Fruit fly (Drosophila melanogaster) whole organism, embryonic: ENCODE data around the gene CG8564.

Experiments
- Antp ChIP-seq: fragments of 200-800 bp; sonication (Bioruptor generic); optimal IDR thresholded peaks from 3 replicates; lab custom pipeline; 2016; ENCODE audit warnings: missing biosample characterization, missing genetic modification characterization
- Atf6 ChIP-seq: fragments of 200-800 bp; sonication (Bioruptor generic); IDR thresholded peaks from 2 replicates; pipeline ENCODE4 v1.3.6; 2022; ENCODE audit warnings: missing biosample characterization, missing genetic modification characterization
- BtbVII ChIP-seq: fragments of 200-800 bp; sonication (Bioruptor generic); optimal IDR thresholded peaks from 3 replicates; lab custom pipeline; 2017; ENCODE audit warnings: missing biosample characterization, mild to moderate bottlenecking, missing genetic modification characterization
- CG10147 ChIP-seq: fragments of 200-800 bp; sonication (Bioruptor generic); optimal IDR thresholded peaks from 2 replicates; lab custom pipeline; 2019; ENCODE audit warnings: missing biosample characterization, mild to moderate bottlenecking, missing genetic modification characterization, moderate library complexity
- CG11247 ChIP-seq: fragments of 200-800 bp; sonication (Bioruptor generic); IDR thresholded peaks from 2 replicates; pipeline ENCODE4 v1.3.6; 2022; ENCODE audit warnings: missing biosample characterization, missing genetic modification characterization
- CG13296 ChIP-seq: fragments of 200-800 bp; sonication (Bioruptor generic); optimal IDR thresholded peaks from 3 replicates; lab custom pipeline; 2018; ENCODE audit warnings: missing biosample characterization, mild to moderate bottlenecking, missing genetic modification characterization
- CG13775 ChIP-seq: fragments of 200-800 bp; sonication (Bioruptor generic); optimal IDR thresholded peaks from 3 replicates; lab custom pipeline; 2017; ENCODE audit warnings: missing biosample characterization, mild to moderate bottlenecking, missing genetic modification characterization
- CG14965 ChIP-seq: fragments of 200-800 bp; sonication (Bioruptor generic); optimal IDR thresholded peaks from 2 replicates; lab custom pipeline; 2016; ENCODE audit warnings: missing biosample characterization, missing genetic modification characterization, borderline replicate concordance
- CG15479 ChIP-seq: fragments of 200-800 bp; sonication (Bioruptor generic); optimal IDR thresholded peaks from 3 replicates; lab custom pipeline; 2019; ENCODE audit warnings: missing biosample characterization, mild to moderate bottlenecking, missing genetic modification characterization, moderate library complexity
- CG15601 ChIP-seq: fragments of 200-800 bp; sonication (Bioruptor generic); optimal IDR thresholded peaks from 3 replicates; lab custom pipeline; 2019; ENCODE audit warnings: missing biosample characterization, mild to moderate bottlenecking, missing genetic modification characterization, moderate library complexity
- CG1602 ChIP-seq: fragments of 200-800 bp; sonication (Bioruptor generic); optimal IDR thresholded peaks from 3 replicates; lab custom pipeline; 2016; ENCODE audit warnings: missing biosample characterization, missing genetic modification characterization
- CG1603 ChIP-seq: fragments of 200-800 bp; sonication (Bioruptor generic); optimal IDR thresholded peaks from 2 replicates; lab custom pipeline; 2019; ENCODE audit warnings: missing biosample characterization, mild to moderate bottlenecking, missing genetic modification characterization, moderate library complexity
- CG1647 ChIP-seq: fragments of 200-800 bp; sonication (Bioruptor generic); optimal IDR thresholded peaks from 3 replicates; lab custom pipeline; 2016; ENCODE audit warnings: missing biosample characterization, missing genetic modification characterization
- CG16813 ChIP-seq: fragments of 200-800 bp; sonication (Bioruptor generic); IDR thresholded peaks from 3 replicates; pipeline ENCODE4 v1.3.6; 2022; ENCODE audit warnings: missing biosample characterization, missing genetic modification characterization; ENCODE audit not compliant: partially characterized antibody
- CG16815 ChIP-seq: fragments of 200-800 bp; sonication (Bioruptor generic); optimal IDR thresholded peaks from 3 replicates; lab custom pipeline; 2017; ENCODE audit warnings: missing biosample characterization, mild to moderate bottlenecking, missing genetic modification characterization
- CG2116 ChIP-seq: fragments of 200-800 bp; sonication (Bioruptor generic); optimal IDR thresholded peaks from 3 replicates; lab custom pipeline; 2018; ENCODE audit warnings: missing biosample characterization, mild to moderate bottlenecking, missing genetic modification characterization
- CG30431 ChIP-seq: fragments of 200-800 bp; sonication (Bioruptor generic); optimal IDR thresholded peaks from 2 replicates; lab custom pipeline; 2017; ENCODE audit warnings: missing biosample characterization, missing genetic modification characterization
- CG31224 ChIP-seq: fragments of 200-800 bp; sonication (Bioruptor generic); IDR thresholded peaks from 2 replicates; pipeline ENCODE4 v1.3.6; 2022; ENCODE audit warnings: missing biosample characterization, missing genetic modification characterization
- CG31388 ChIP-seq: fragments of 200-800 bp; sonication (Bioruptor generic); optimal IDR thresholded peaks from 2 replicates; lab custom pipeline; 2016; ENCODE audit warnings: missing biosample characterization, missing genetic modification characterization
- CG34422 ChIP-seq: fragments of 200-800 bp; sonication (Bioruptor generic); IDR thresholded peaks from 3 replicates; pipeline ENCODE4 v1.3.6; 2022; ENCODE audit warnings: missing biosample characterization, missing genetic modification characterization
- CG7839 ChIP-seq: fragments of 200-800 bp; sonication (Bioruptor generic); optimal IDR thresholded peaks from 3 replicates; lab custom pipeline; 2018; ENCODE audit warnings: missing biosample characterization, mild to moderate bottlenecking, missing genetic modification characterization, moderate library complexity
- CG7963 ChIP-seq: fragments of 200-800 bp; sonication (Bioruptor generic); IDR thresholded peaks from 3 replicates; pipeline ENCODE4 v1.3.6; 2022; ENCODE audit warnings: missing biosample characterization, missing genetic modification characterization; ENCODE audit not compliant: partially characterized antibody
- CG9437 ChIP-seq: fragments of 200-800 bp; sonication (Bioruptor generic); optimal IDR thresholded peaks from 2 replicates; lab custom pipeline; 2018; ENCODE audit warnings: missing biosample characterization, mild to moderate bottlenecking, missing genetic modification characterization
- CG9797 ChIP-seq: fragments of 200-800 bp; sonication (Bioruptor generic); optimal IDR thresholded peaks from 3 replicates; lab custom pipeline; 2018; ENCODE audit warnings: missing biosample characterization, mild to moderate bottlenecking, missing genetic modification characterization
- Doc2 ChIP-seq: fragments of 200-800 bp; sonication (Bioruptor generic); IDR thresholded peaks from 2 replicates; pipeline ENCODE4 v1.3.6; 2022; ENCODE audit warnings: missing biosample characterization, missing genetic modification characterization
- MESR4 ChIP-seq: fragments of 200-800 bp; sonication (Bioruptor generic); optimal IDR thresholded peaks from 2 replicates; lab custom pipeline; 2018; ENCODE audit warnings: missing biosample characterization, mild to moderate bottlenecking, missing genetic modification characterization, moderate library complexity
- Mes4 ChIP-seq: fragments of 200-800 bp; sonication (Bioruptor generic); optimal IDR thresholded peaks from 2 replicates; lab custom pipeline; 2016; ENCODE audit warnings: missing biosample characterization, missing genetic modification characterization
- ac ChIP-seq: fragments of 200-800 bp; sonication (Bioruptor generic); optimal IDR thresholded peaks from 3 replicates; lab custom pipeline; 2017; ENCODE audit warnings: missing biosample characterization, mild to moderate bottlenecking, missing genetic modification characterization
- ap ChIP-seq: fragments of 200-800 bp; sonication (Bioruptor generic); IDR thresholded peaks from 2 replicates; pipeline ENCODE4 v1.3.6; 2022; ENCODE audit warnings: missing biosample characterization, missing genetic modification characterization
- ash1 ChIP-seq: fragments of 200-800 bp; sonication (Bioruptor generic); optimal IDR thresholded peaks from 2 replicates; lab custom pipeline; 2018; ENCODE audit warnings: missing biosample characterization, mild to moderate bottlenecking, missing genetic modification characterization
- bigmax ChIP-seq: fragments of 200-800 bp; sonication (Bioruptor generic); optimal IDR thresholded peaks from 2 replicates; lab custom pipeline; 2018; ENCODE audit warnings: missing biosample characterization, mild to moderate bottlenecking, missing genetic modification characterization
- bowl ChIP-seq: fragments of 200-800 bp; sonication (Bioruptor generic); IDR thresholded peaks from 2 replicates; pipeline ENCODE4 v1.3.6; 2022; ENCODE audit warnings: missing biosample characterization, missing genetic modification characterization
- cad ChIP-seq: fragments of >200 bp; optimal IDR thresholded peaks from 2 replicates; lab custom pipeline; 2017; ENCODE audit warnings: missing biosample characterization, missing genetic modification characterization
- crc ChIP-seq: fragments of 200-800 bp; sonication (Bioruptor generic); optimal IDR thresholded peaks from 2 replicates; lab custom pipeline; 2016; ENCODE audit warnings: missing biosample characterization, missing genetic modification characterization
- danr ChIP-seq: fragments of 200-800 bp; sonication (Bioruptor generic); IDR thresholded peaks from 2 replicates; pipeline ENCODE4 v1.3.6; 2022; ENCODE audit warnings: missing biosample characterization, missing genetic modification characterization
- dm ChIP-seq: fragments of 200-800 bp; sonication (Bioruptor generic); optimal IDR thresholded peaks from 3 replicates; lab custom pipeline; 2016; ENCODE audit warnings: missing biosample characterization, missing genetic modification characterization
- gce ChIP-seq: fragments of 200-800 bp; sonication (Bioruptor generic); IDR thresholded peaks from 3 replicates; pipeline ENCODE4 v1.3.6; 2022; ENCODE audit warnings: missing biosample characterization, missing genetic modification characterization
- kah ChIP-seq: fragments of 200-800 bp; sonication (Bioruptor generic); optimal IDR thresholded peaks from 2 replicates; lab custom pipeline; 2018; ENCODE audit warnings: missing biosample characterization, mild to moderate bottlenecking, missing genetic modification characterization
- kni ChIP-seq: fragments of 200-800 bp; sonication (Bioruptor generic); optimal IDR thresholded peaks from 3 replicates; lab custom pipeline; 2017; ENCODE audit warnings: mild to moderate bottlenecking, missing biosample characterization, missing genetic modification reagents, missing genetic modification characterization
- lbe ChIP-seq: fragments of 200-800 bp; sonication (Bioruptor generic); optimal IDR thresholded peaks from 2 replicates; lab custom pipeline; 2016; ENCODE audit warnings: missing biosample characterization, mild to moderate bottlenecking, missing genetic modification characterization
- lola ChIP-seq, 3 experiments: fragments of >200 bp in 2 of 3; fragments of 200-800 bp in 1 of 3; sonication (Bioruptor generic) in 1 of 3; optimal IDR thresholded peaks; 2 replicates each; lab custom pipeline; 2017 to 2019; ENCODE audit warnings: missing biosample characterization in 3 of 3, missing genetic modification characterization in 3 of 3, mild to moderate bottlenecking in 1 of 3, moderate library complexity in 1 of 3
- maf-S ChIP-seq: fragments of 200-800 bp; sonication (Bioruptor generic); optimal IDR thresholded peaks from 2 replicates; lab custom pipeline; 2016; ENCODE audit warnings: missing biosample characterization, missing genetic modification characterization
- nerfin-1 ChIP-seq: fragments of 200-800 bp; sonication (Bioruptor generic); optimal IDR thresholded peaks from 3 replicates; lab custom pipeline; 2019; ENCODE audit warnings: missing biosample characterization, mild to moderate bottlenecking, missing genetic modification characterization, moderate library complexity
- nmo ChIP-seq: fragments of 200-800 bp; sonication (Bioruptor generic); optimal IDR thresholded peaks from 2 replicates; lab custom pipeline; 2018; ENCODE audit warnings: missing biosample characterization, mild to moderate bottlenecking, missing genetic modification characterization, moderate library complexity
- phol ChIP-seq: fragments of 200-800 bp; sonication (Bioruptor generic); optimal IDR thresholded peaks from 3 replicates; lab custom pipeline; 2018; ENCODE audit warnings: missing biosample characterization, mild to moderate bottlenecking, missing genetic modification characterization, moderate library complexity
- sd ChIP-seq: fragments of 200-800 bp; sonication (Bioruptor generic); optimal IDR thresholded peaks from 3 replicates; lab custom pipeline; 2018; ENCODE audit warnings: missing biosample characterization, mild to moderate bottlenecking, missing genetic modification characterization, moderate library complexity
- sens ChIP-seq: fragments of 200-800 bp; sonication (Bioruptor generic); peaks from one replicate; lab custom pipeline; 2016; ENCODE audit warnings: missing biosample characterization, missing genetic modification characterization
- sna ChIP-seq: fragments of 200-800 bp; sonication (Bioruptor generic); IDR thresholded peaks from 2 replicates; pipeline ENCODE4 v1.3.6; 2022; ENCODE audit warnings: missing biosample characterization, missing genetic modification characterization; ENCODE audit not compliant: partially characterized antibody
- sug ChIP-seq: fragments of 200-800 bp; optimal IDR thresholded peaks from 2 replicates; lab custom pipeline; 2019; ENCODE audit warnings: missing biosample characterization, mild to moderate bottlenecking, missing genetic modification characterization, moderate library complexity
- tll ChIP-seq, 2 experiments: fragments of 200-800 bp in 1 of 2; fragments of >200 bp in 1 of 2; sonication (Bioruptor generic) in 1 of 2; optimal IDR thresholded peaks; 2 replicates each; lab custom pipeline; 2017 to 2019; ENCODE audit warnings: missing biosample characterization in 2 of 2, missing genetic modification characterization in 2 of 2, mild to moderate bottlenecking in 1 of 2, moderate library complexity in 1 of 2

Gene CG8564

DNA sequence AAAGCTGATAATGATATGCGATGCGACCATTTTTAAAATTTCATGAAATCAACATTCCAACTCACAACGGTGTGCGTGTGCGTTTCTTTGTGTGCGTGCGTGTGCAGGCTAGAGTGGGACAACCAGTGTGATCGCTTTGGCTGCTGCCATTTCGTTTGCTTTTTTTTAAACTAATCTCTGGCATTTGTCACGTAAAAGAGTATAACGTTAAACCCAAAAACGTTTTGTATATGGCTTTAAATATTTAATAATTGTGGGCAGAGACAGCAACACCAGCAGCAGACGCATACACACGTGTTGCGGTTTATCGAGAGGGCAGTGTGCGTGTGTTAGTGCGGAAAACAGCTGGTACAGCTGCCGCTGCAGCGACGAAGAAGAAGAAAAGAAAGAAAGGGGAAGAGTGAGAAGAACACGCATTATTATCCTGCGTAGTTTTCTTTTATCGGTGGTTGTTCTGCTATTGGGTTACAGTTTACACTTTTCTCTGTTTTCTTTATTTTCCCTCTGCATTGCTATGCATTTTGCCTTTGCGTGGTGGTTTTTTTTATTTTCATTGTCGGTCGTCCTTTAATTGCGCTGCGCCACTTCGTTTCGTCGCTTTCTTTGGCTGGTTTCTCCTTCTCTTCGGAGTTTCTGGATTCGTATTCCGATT lies 17.4 kb downstream of the CG8564 start (continued):
- peak; percentile 99 for TF ChIP-seq sd (tag; lab: Kevin White, UChicago)
- TF ChIP-seq CG11247 (GFP tag; lab: Robert Waterston, UW): no peak
- TF ChIP-seq BtbVII (GFP tag; lab: Kevin White, UChicago): no peak
- TF ChIP-seq kah (GFP tag; lab: Kevin White, UChicago): peak; percentile 73
- no peak for TF ChIP-seq CG16815
- no peak for TF ChIP-seq Doc2 (GFP tag; lab: Robert Waterston, UW)
- peak; percentile 45 for TF ChIP-seq nmo (GFP tag; lab: Kevin White, UChicago)
- no peak for TF ChIP-seq CG1602
- TF ChIP-seq CG13296 (GFP tag; lab: Kevin White, UChicago): no peak
- TF ChIP-seq CG9797 (GFP tag; lab: Kevin White, UChicago): no peak
- TF ChIP-seq bowl (GFP tag; lab: Robert Waterston, UW): no peak
- TF ChIP-seq CG1647 (GFP tag; lab: Kevin White, UChicago): no peak
- TF ChIP-seq CG31388 (GFP tag; lab: Kevin White, UChicago): no peak
- TF ChIP-seq sna: no peak
- TF ChIP-seq CG2116 (GFP tag; lab: Kevin White, UChicago): peak; percentile 31
- TF ChIP-seq phol (tag; lab: Kevin White, UChicago): peak; percentile 58
- TF ChIP-seq CG34422: peak; percentile 50; the same call in 1 of the 3 replicates
- TF ChIP-seq CG15479 (GFP tag; lab: Kevin White, UChicago): peak; percentile 43
- no peak for TF ChIP-seq bigmax (GFP tag; lab: Kevin White, UChicago)
- no peak for TF ChIP-seq CG10147
- no peak for TF ChIP-seq CG7839 (tag; lab: Kevin White, UChicago)
- peak; percentile 81 for TF ChIP-seq dm (GFP tag; lab: Kevin White, UChicago)
- no peak for TF ChIP-seq cad
- TF ChIP-seq ap (GFP tag; lab: Robert Waterston, UW): no peak
- TF ChIP-seq maf-S: no peak
- no peak for TF ChIP-seq lbe (GFP tag; lab: Kevin White, UChicago)
- TF ChIP-seq CG31224 (GFP tag; lab: Robert Waterston, UW): no peak
- TF ChIP-seq CG16813: no peak
- peak in 1 of 3 experiments; percentile 18 for TF ChIP-seq lola (GFP tag; optimal IDR thresholded peaks at IDR 0.05; lab: Kevin White, UChicago)
- peak; percentile 44 for TF ChIP-seq kni
- TF ChIP-seq sug (tag; lab: Kevin White, UChicago): peak; percentile 1
- TF ChIP-seq crc (GFP tag; lab: Kevin White, UChicago): no peak
- TF ChIP-seq CG7963 (GFP tag; lab: Robert Waterston, UW): no peak
- no peak for TF ChIP-seq danr
- no peak for TF ChIP-seq Antp (GFP tag; lab: Kevin White, UChicago)
- no peak for TF ChIP-seq CG14965
- TF ChIP-seq CG1603: peak; percentile 26
- no peak for TF ChIP-seq gce (GFP tag; lab: Robert Waterston, UW)
- peak; percentile 49 for TF ChIP-seq MESR4 (GFP tag; lab: Kevin White, UChicago)
- TF ChIP-seq CG9437 (GFP tag; lab: Kevin White, UChicago): peak; percentile 93
- TF ChIP-seq tll (GFP tag; optimal IDR thresholded peaks at IDR 0.05; lab: Kevin White, UChicago): peak in 1 of 2 experiments; percentile 30
- no peak for TF ChIP-seq CG13775 (GFP tag; lab: Kevin White, UChicago)
- peak; percentile 68 for TF ChIP-seq ac (GFP tag; lab: Kevin White, UChicago)
- TF ChIP-seq Atf6 (GFP tag; lab: Robert Waterston, UW): no peak
- TF ChIP-seq sens: peak; percentile 53
- no peak for TF ChIP-seq ash1 (GFP tag; lab: Kevin White, UChicago)
- TF ChIP-seq nerfin-1 (tag; lab: Kevin White, UChicago): peak; percentile 93
- no peak for TF ChIP-seq CG15601 (tag; lab: Kevin White, UChicago)
- TF ChIP-seq CG30431 (GFP tag; lab: Kevin White, UChicago): no peak
- no peak for TF ChIP-seq Mes4 (GFP tag; lab: Kevin White, UChicago)
